Worm (Caenorhabditis elegans): Measurements from ENCODE around the gene act-1.
"Not testable (repeated sequence)": the region's sequence is repeated elsewhere in the genome, so short reads cannot be mapped to it uniquely, and the experiment has no call there.

DNA sequence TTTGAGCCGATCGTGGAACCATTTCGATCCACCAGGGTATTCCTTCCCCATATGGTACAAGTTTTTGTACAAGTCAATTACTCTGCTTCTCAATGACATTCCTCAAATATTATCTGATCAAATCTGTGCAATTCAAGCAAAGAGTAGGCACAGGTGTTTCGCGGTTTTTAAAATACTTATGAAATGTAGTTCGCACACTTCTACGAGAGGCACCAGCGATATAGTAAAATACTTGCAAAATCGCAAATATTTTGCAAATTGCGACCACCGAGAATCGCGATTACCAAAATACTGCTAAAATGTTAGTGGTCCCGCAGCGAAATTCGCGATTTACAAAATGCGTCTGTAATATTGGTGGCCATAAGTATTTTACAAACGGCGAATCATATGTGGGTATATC is 28.8 kb downstream of the act-1 start, which contains the start of gene Y42A5A.5:
- not testable (repeated sequence) for TF ChIP-seq W03F9.2, him-1 (tag; optimal IDR thresholded peaks at IDR 0.05)

Measured in whole organism, L4/young adult.